Fruit fly (Drosophila melanogaster): ENCODE results near the gene Sgt1.

DNA sequence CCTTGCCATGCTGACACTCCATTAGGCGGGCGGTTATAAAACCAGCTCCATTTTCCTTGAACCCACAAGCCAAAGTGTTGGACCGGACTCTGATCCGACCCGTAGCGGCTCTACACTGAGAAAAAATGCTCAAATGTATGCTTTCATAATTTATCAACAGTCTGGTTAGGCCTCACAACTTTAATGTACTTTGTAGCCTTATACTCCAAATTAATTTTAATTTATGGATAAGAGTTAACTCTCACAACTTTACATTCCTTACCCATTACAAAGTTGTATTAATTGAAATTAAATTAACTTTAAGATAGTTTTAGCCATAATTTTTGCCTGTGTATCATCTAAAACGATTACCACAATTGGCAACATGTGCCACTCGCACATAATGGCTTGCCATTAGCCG, 49.0 kb downstream of the Sgt1 start:
- TF ChIP-seq h (GFP tag; optimal IDR thresholded peaks at IDR 0.05), result no peak
- no peak for TF ChIP-seq GATAd (GFP tag; optimal IDR thresholded peaks at IDR 0.05)
- no peak for TF ChIP-seq brk (GFP tag; optimal IDR thresholded peaks at IDR 0.05)
- TF ChIP-seq psq (GFP tag; optimal IDR thresholded peaks at IDR 0.05), result no peak
- TF ChIP-seq Myc (optimal IDR thresholded peaks at IDR 0.05), result no peak
- no peak for TF ChIP-seq pan (optimal IDR thresholded peaks at IDR 0.05)
- TF ChIP-seq Hr78 (GFP tag; optimal IDR thresholded peaks at IDR 0.05), result no peak
- no peak for TF ChIP-seq fru (GFP tag; optimal IDR thresholded peaks at IDR 0.05)
- no peak for TF ChIP-seq sv (GFP tag; optimal IDR thresholded peaks at IDR 0.05)

Measured in whole organism, wandering third instar larva.